Fruit fly (Drosophila melanogaster) whole organism, embryonic: Measurements from ENCODE around the gene sff.

Experiments
- ATbp ChIP-seq: fragments of 200-800 bp; sonication (Bioruptor generic); optimal IDR thresholded peaks from 2 replicates; lab custom pipeline; 2017; ENCODE audit warnings: missing biosample characterization, mild to moderate bottlenecking, missing genetic modification characterization, missing genetic modification reagents
- Abd-B ChIP-seq: fragments of 200-800 bp; sonication (Bioruptor generic); optimal IDR thresholded peaks from 2 replicates; lab custom pipeline; 2018; ENCODE audit warnings: missing biosample characterization, mild to moderate bottlenecking, missing genetic modification characterization, moderate library complexity
- CG10431 ChIP-seq: fragments of 200-800 bp; sonication (Bioruptor generic); optimal IDR thresholded peaks from 3 replicates; lab custom pipeline; 2018; ENCODE audit warnings: missing biosample characterization, mild to moderate bottlenecking, missing genetic modification characterization
- CG11695 ChIP-seq: fragments of 200-800 bp; sonication (Bioruptor generic); IDR thresholded peaks from 3 replicates; pipeline ENCODE4 v1.3.6; 2022; ENCODE audit warnings: missing biosample characterization, missing genetic modification characterization
- CG12744 ChIP-seq: fragments of 200-800 bp; sonication (Bioruptor generic); optimal IDR thresholded peaks from 2 replicates; lab custom pipeline; 2016; ENCODE audit warnings: missing biosample characterization, missing genetic modification characterization
- CG12769 ChIP-seq: fragments of 200-800 bp; sonication (Bioruptor generic); optimal IDR thresholded peaks from 2 replicates; lab custom pipeline; 2019; ENCODE audit warnings: missing biosample characterization, mild to moderate bottlenecking, missing genetic modification characterization, moderate library complexity
- CG14667 ChIP-seq: fragments of 200-800 bp; sonication (Bioruptor generic); IDR thresholded peaks from 2 replicates; pipeline ENCODE4 v1.3.6; 2022; ENCODE audit warnings: missing biosample characterization, missing genetic modification characterization
- CG17359 ChIP-seq: fragments of 200-800 bp; sonication (Bioruptor generic); optimal IDR thresholded peaks from 3 replicates; lab custom pipeline; 2018; ENCODE audit warnings: missing biosample characterization, mild to moderate bottlenecking, missing genetic modification characterization, moderate library complexity
- CG18619 ChIP-seq: fragments of 200-800 bp; sonication (Bioruptor generic); optimal IDR thresholded peaks from 3 replicates; lab custom pipeline; 2017; ENCODE audit warnings: missing biosample characterization, mild to moderate bottlenecking, missing genetic modification characterization
- CG2120 ChIP-seq: fragments of 200-800 bp; sonication (Bioruptor generic); optimal IDR thresholded peaks from 3 replicates; lab custom pipeline; 2016; ENCODE audit warnings: missing biosample characterization, missing genetic modification characterization
- CG2875 ChIP-seq: fragments of 200-800 bp; sonication (Bioruptor generic); optimal IDR thresholded peaks from 2 replicates; lab custom pipeline; 2017; ENCODE audit warnings: missing biosample characterization, mild to moderate bottlenecking, missing genetic modification characterization, missing genetic modification reagents
- CG31224 ChIP-seq: fragments of 200-800 bp; sonication (Bioruptor generic); IDR thresholded peaks from 2 replicates; pipeline ENCODE4 v1.3.6; 2022; ENCODE audit warnings: missing biosample characterization, missing genetic modification characterization
- CG3163 ChIP-seq: fragments of 200-800 bp; sonication (Bioruptor generic); optimal IDR thresholded peaks from 3 replicates; lab custom pipeline; 2016; ENCODE audit warnings: missing biosample characterization, missing genetic modification characterization
- CG3281 ChIP-seq: fragments of 200-800 bp; sonication (Bioruptor generic); optimal IDR thresholded peaks from 3 replicates; lab custom pipeline; 2017; ENCODE audit warnings: missing biosample characterization, mild to moderate bottlenecking, missing genetic modification characterization
- CG4404 ChIP-seq: fragments of 200-800 bp; sonication (Bioruptor generic); IDR thresholded peaks from 2 replicates; pipeline ENCODE4 v1.3.6; 2022; ENCODE audit warnings: missing biosample characterization, missing genetic modification characterization
- CG6854 ChIP-seq: fragments of 200-800 bp; sonication (Bioruptor generic); optimal IDR thresholded peaks from 3 replicates; lab custom pipeline; 2017; ENCODE audit warnings: missing biosample characterization, mild to moderate bottlenecking, missing genetic modification characterization
- CG7745 ChIP-seq: fragments of 200-800 bp; sonication (Bioruptor generic); optimal IDR thresholded peaks from 2 replicates; lab custom pipeline; 2018; ENCODE audit warnings: missing biosample characterization, mild to moderate bottlenecking, missing genetic modification characterization, moderate library complexity
- CG8944 ChIP-seq: fragments of 200-800 bp; sonication (Bioruptor generic); optimal IDR thresholded peaks from 3 replicates; lab custom pipeline; 2016; ENCODE audit warnings: missing biosample characterization, missing genetic modification characterization
- Dip2 ChIP-seq: fragments of 200-800 bp; sonication (Bioruptor generic); IDR thresholded peaks from 2 replicates; pipeline ENCODE4 v1.3.6; 2022; ENCODE audit warnings: missing biosample characterization, missing genetic modification characterization
- Fer1 ChIP-seq: fragments of 200-800 bp; sonication (Bioruptor generic); optimal IDR thresholded peaks from 2 replicates; lab custom pipeline; 2017; ENCODE audit warnings: missing biosample characterization, mild to moderate bottlenecking, missing genetic modification characterization
- HHEX ChIP-seq: fragments of 200-800 bp; sonication (Bioruptor generic); optimal IDR thresholded peaks from 3 replicates; lab custom pipeline; 2017; ENCODE audit warnings: missing biosample characterization, mild to moderate bottlenecking, missing genetic modification characterization, missing genetic modification reagents
- Hmx ChIP-seq: fragments of 200-800 bp; sonication (Bioruptor generic); optimal IDR thresholded peaks from 2 replicates; lab custom pipeline; 2016; ENCODE audit warnings: missing biosample characterization, missing genetic modification characterization
- Hr51 ChIP-seq, 2 experiments: fragments of 200-800 bp; sonication (Bioruptor generic); optimal IDR thresholded peaks; 2 replicates in 1 of 2; 3 replicates in 1 of 2; lab custom pipeline; 2016 to 2018; ENCODE audit warnings: missing biosample characterization in 2 of 2, missing genetic modification characterization in 2 of 2, mild to moderate bottlenecking in 1 of 2, moderate library complexity in 1 of 2
- Mes4 ChIP-seq: fragments of 200-800 bp; sonication (Bioruptor generic); optimal IDR thresholded peaks from 2 replicates; lab custom pipeline; 2016; ENCODE audit warnings: missing biosample characterization, missing genetic modification characterization
- Neu2 ChIP-seq: fragments of 200-800 bp; sonication (Bioruptor generic); optimal IDR thresholded peaks from 3 replicates; lab custom pipeline; 2016; ENCODE audit warnings: missing biosample characterization, missing genetic modification characterization, borderline replicate concordance
- Nf-YA ChIP-seq: fragments of 200-800 bp; sonication (Bioruptor generic); IDR thresholded peaks from 2 replicates; pipeline ENCODE4 v1.3.6; 2022; ENCODE audit warnings: missing biosample characterization, missing genetic modification characterization
- Oli ChIP-seq: fragments of 200-800 bp; sonication (Bioruptor generic); optimal IDR thresholded peaks from 2 replicates; lab custom pipeline; 2018; ENCODE audit warnings: missing biosample characterization, mild to moderate bottlenecking, missing genetic modification characterization, moderate library complexity
- Scr ChIP-seq: fragments of 200-800 bp; sonication (Bioruptor generic); IDR thresholded peaks from 2 replicates; pipeline ENCODE4 v1.3.6; 2022; ENCODE audit warnings: missing biosample characterization, missing genetic modification characterization; ENCODE audit not compliant: partially characterized antibody
- Sry-β ChIP-seq: fragments of 200-800 bp; sonication (Bioruptor generic); optimal IDR thresholded peaks from 2 replicates; lab custom pipeline; 2018; ENCODE audit warnings: missing biosample characterization, mild to moderate bottlenecking, missing genetic modification characterization, moderate library complexity
- Tbp ChIP-seq: fragments of >200 bp; optimal IDR thresholded peaks from 2 replicates; lab custom pipeline; 2018; ENCODE audit warnings: missing biosample characterization, missing genetic modification characterization
- ab ChIP-seq: fragments of 200-800 bp; sonication (Bioruptor generic); optimal IDR thresholded peaks from 2 replicates; lab custom pipeline; 2016; ENCODE audit warnings: missing biosample characterization, missing genetic modification characterization
- ac ChIP-seq: fragments of 200-800 bp; sonication (Bioruptor generic); optimal IDR thresholded peaks from 3 replicates; lab custom pipeline; 2017; ENCODE audit warnings: missing biosample characterization, mild to moderate bottlenecking, missing genetic modification characterization
- amos ChIP-seq: fragments of 200-800 bp; sonication (Bioruptor generic); IDR thresholded peaks from 2 replicates; pipeline ENCODE4 v1.3.6; 2022; ENCODE audit warnings: missing biosample characterization, missing genetic modification characterization; ENCODE audit not compliant: partially characterized antibody
- dimm ChIP-seq: fragments of 200-800 bp; sonication (Bioruptor generic); IDR thresholded peaks from 2 replicates; pipeline ENCODE4 v1.3.6; 2022; ENCODE audit warnings: missing biosample characterization, missing genetic modification characterization
- exex ChIP-seq: fragments of 200-800 bp; sonication (Bioruptor generic); optimal IDR thresholded peaks from 4 replicates; lab custom pipeline; 2018; ENCODE audit warnings: missing biosample characterization, mild to moderate bottlenecking, missing genetic modification characterization, moderate library complexity
- eyg ChIP-seq: fragments of 200-800 bp; sonication (Bioruptor generic); optimal IDR thresholded peaks from 3 replicates; lab custom pipeline; 2016; ENCODE audit warnings: missing biosample characterization, missing genetic modification characterization
- gem ChIP-seq: fragments of 200-800 bp; sonication (Bioruptor generic); optimal IDR thresholded peaks from 2 replicates; lab custom pipeline; 2019; ENCODE audit warnings: missing biosample characterization, mild to moderate bottlenecking, missing genetic modification characterization, moderate library complexity
- ham ChIP-seq: fragments of 200-800 bp; sonication (Bioruptor generic); IDR thresholded peaks from 2 replicates; pipeline ENCODE4 v1.3.6; 2022; ENCODE audit warnings: missing biosample characterization, missing genetic modification characterization
- kah ChIP-seq: fragments of 200-800 bp; sonication (Bioruptor generic); optimal IDR thresholded peaks from 2 replicates; lab custom pipeline; 2018; ENCODE audit warnings: missing biosample characterization, mild to moderate bottlenecking, missing genetic modification characterization
- kay ChIP-seq: fragments of 200-800 bp; sonication (Bioruptor generic); optimal IDR thresholded peaks from 2 replicates; lab custom pipeline; 2016; ENCODE audit warnings: missing biosample characterization, missing genetic modification characterization
- lov ChIP-seq, 2 experiments: fragments of 200-800 bp in 1 of 2; fragments of >200 bp in 1 of 2; sonication (Bioruptor generic) in 1 of 2; IDR thresholded peaks in 1 of 2; optimal IDR thresholded peaks in 1 of 2; 2 replicates in 1 of 2; 3 replicates in 1 of 2; pipeline versions ENCODE4 v1.3.6 to Lab custom; 2017 to 2022; ENCODE audit warnings: missing biosample characterization in 1 of 2, missing genetic modification characterization in 1 of 2
- mam ChIP-seq: fragments of 200-800 bp; sonication (Bioruptor generic); optimal IDR thresholded peaks from 3 replicates; lab custom pipeline; 2016; ENCODE audit warnings: missing biosample characterization, missing genetic modification characterization
- nerfin-1 ChIP-seq: fragments of 200-800 bp; sonication (Bioruptor generic); optimal IDR thresholded peaks from 3 replicates; lab custom pipeline; 2019; ENCODE audit warnings: missing biosample characterization, mild to moderate bottlenecking, missing genetic modification characterization, moderate library complexity
- peb ChIP-seq: fragments of 200-800 bp; sonication (Bioruptor generic); IDR thresholded peaks from 2 replicates; pipeline ENCODE4 v1.3.6; 2022; ENCODE audit warnings: missing biosample characterization, missing genetic modification characterization
- pfk ChIP-seq: fragments of 200-800 bp; sonication (Bioruptor generic); optimal IDR thresholded peaks from 2 replicates; lab custom pipeline; 2018; ENCODE audit warnings: missing biosample characterization, mild to moderate bottlenecking, missing genetic modification characterization, moderate library complexity
- psq ChIP-seq: fragments of 200-800 bp; sonication (Bioruptor generic); optimal IDR thresholded peaks from 2 replicates; lab custom pipeline; 2017; ENCODE audit warnings: missing biosample characterization, missing genetic modification characterization
- sens-2 ChIP-seq: fragments of 200-800 bp; sonication (Bioruptor generic); IDR thresholded peaks from 2 replicates; pipeline ENCODE4 v1.3.6; 2022; ENCODE audit warnings: missing biosample characterization, missing genetic modification characterization
- slbo ChIP-seq: fragments of 200-800 bp; sonication (Bioruptor generic); IDR thresholded peaks from 2 replicates; pipeline ENCODE4 v1.3.6; 2022; ENCODE audit warnings: missing biosample characterization, missing genetic modification characterization
- unc-4 ChIP-seq: fragments of 200-800 bp; sonication (Bioruptor generic); IDR thresholded peaks from 2 replicates; pipeline ENCODE4 v1.3.6; 2022; ENCODE audit warnings: missing biosample characterization, missing genetic modification characterization; ENCODE audit not compliant: partially characterized antibody
- wor ChIP-seq: fragments of 200-800 bp; sonication (Bioruptor generic); IDR thresholded peaks from 2 replicates; pipeline ENCODE4 v1.3.6; 2022; ENCODE audit warnings: missing biosample characterization, missing genetic modification characterization

Gene sff

dm6 chr3L:15921043-15921621 is 3.5 kb downstream of the sff start (continued):
- no peak for TF ChIP-seq CG31224
- peak; percentile 3 for TF ChIP-seq nerfin-1
- no peak for TF ChIP-seq amos (GFP tag; lab: Robert Waterston, UW)
- no peak for TF ChIP-seq CG4404 (GFP tag; lab: Robert Waterston, UW)
- TF ChIP-seq sens-2 (GFP tag; lab: Robert Waterston, UW), result no peak
- peak; percentile 6 for TF ChIP-seq eyg (GFP tag; lab: Kevin White, UChicago)
- peak; percentile 21 for TF ChIP-seq exex (tag; lab: Kevin White, UChicago)
- TF ChIP-seq CG2875 (GFP tag; lab: Kevin White, UChicago), result peak; percentile 6
- TF ChIP-seq kay (GFP tag; lab: Kevin White, UChicago), result no peak
- TF ChIP-seq HHEX, result peak; percentile 57
- no peak for TF ChIP-seq Neu2
- peak; percentile 66 for TF ChIP-seq CG3281
- TF ChIP-seq ATbp (GFP tag; lab: Kevin White, UChicago), result peak; percentile 40
- TF ChIP-seq peb (GFP tag; lab: Robert Waterston, UW), result no peak
- no peak for TF ChIP-seq CG14667 (GFP tag; lab: Robert Waterston, UW)
- TF ChIP-seq Abd-B, result peak; percentile 31
- no peak for TF ChIP-seq ac (GFP tag; lab: Kevin White, UChicago)
- no peak for TF ChIP-seq Hmx (GFP tag; lab: Kevin White, UChicago)
- no peak for TF ChIP-seq lov (optimal IDR thresholded peaks at IDR 0.05; lab: Kevin White, UChicago)
- no peak for TF ChIP-seq lov (GFP tag; IDR thresholded peaks at IDR 0.05; lab: Robert Waterston, UW)
- no peak for TF ChIP-seq Mes4 (GFP tag; lab: Kevin White, UChicago)
- TF ChIP-seq gem (tag; lab: Kevin White, UChicago), result peak; percentile 74
- no peak for TF ChIP-seq dimm (GFP tag; lab: Robert Waterston, UW)
- peak; percentile 81 for TF ChIP-seq CG2120 (GFP tag; lab: Kevin White, UChicago)
- TF ChIP-seq CG10431 (GFP tag; lab: Kevin White, UChicago), result no peak
- no peak for TF ChIP-seq CG12744 (GFP tag; lab: Kevin White, UChicago)
- peak; percentile 47 for TF ChIP-seq Oli
- TF ChIP-seq Scr (GFP tag; lab: Robert Waterston, UW), result no peak
- no peak for TF ChIP-seq CG8944
- TF ChIP-seq CG12769 (tag; lab: Kevin White, UChicago), result no peak
- TF ChIP-seq CG6854 (GFP tag; lab: Kevin White, UChicago), result peak; percentile 63
- no peak for TF ChIP-seq ham (GFP tag; lab: Robert Waterston, UW)
- no peak for TF ChIP-seq pfk (GFP tag; lab: Kevin White, UChicago)
- no peak for TF ChIP-seq Dip2
- TF ChIP-seq CG11695 (GFP tag; lab: Robert Waterston, UW), result 0 out of 3 replicates have a peak, but pooled peaks have one; percentile 37
- no peak for TF ChIP-seq psq
- no peak for TF ChIP-seq Tbp (GFP tag; lab: Kevin White, UChicago)
- TF ChIP-seq kah (GFP tag; lab: Kevin White, UChicago), result no peak
- TF ChIP-seq Hr51 (GFP tag; optimal IDR thresholded peaks at IDR 0.05; lab: Kevin White, UChicago), result peak in 1 of 2 experiments; percentile 68
- no peak for TF ChIP-seq unc-4
- no peak for TF ChIP-seq CG7745 (tag; lab: Kevin White, UChicago)
- TF ChIP-seq CG17359, result peak; percentile 47
- peak; percentile 42 for TF ChIP-seq mam
- TF ChIP-seq Nf-YA, result no peak
- peak; percentile 54 for TF ChIP-seq CG18619 (GFP tag; lab: Kevin White, UChicago)
- TF ChIP-seq wor (GFP tag; lab: Robert Waterston, UW), result no peak
- peak; percentile 85 for TF ChIP-seq Fer1 (GFP tag; lab: Kevin White, UChicago)
- peak; percentile 54 for TF ChIP-seq slbo (GFP tag; lab: Robert Waterston, UW)
- no peak for TF ChIP-seq CG3163
- TF ChIP-seq ab, result no peak
- no peak for TF ChIP-seq Sry-β (GFP tag; lab: Kevin White, UChicago)
